Worm (Caenorhabditis elegans) whole organism, midembryonic: ENCODE data around the gene ZK721.4.

Experiments
- T22C8.4 ChIP-seq: fragments of 200-800 bp; sonication (Bioruptor generic); IDR thresholded peaks from 2 replicates; pipeline ENCODE4 v1.3.6; 2022; ENCODE audit warnings: missing genetic modification characterization, missing compliant biosample characterization
- cog-1 ChIP-seq: sonication (generic microtip); optimal IDR thresholded peaks from 2 replicates; lab custom pipeline; 2016; ENCODE audit warnings: missing genetic modification characterization, missing compliant biosample characterization
- flt-1 ChIP-seq: fragments of 200-800 bp; sonication (Bioruptor generic); IDR thresholded peaks from 2 replicates; pipeline ENCODE4 v1.3.6; 2022; ENCODE audit warnings: missing genetic modification characterization, missing compliant biosample characterization
- klf-2 ChIP-seq: fragments of 200-800 bp; sonication (Bioruptor generic); conservative IDR thresholded peaks from 2 replicates; pipeline ENCODE4 v1.3.6; 2022; ENCODE audit warnings: missing genetic modification reagents, missing genetic modification characterization, missing compliant biosample characterization
- med-1 ChIP-seq: sonication (generic microtip); optimal IDR thresholded peaks from 2 replicates; lab custom pipeline; 2017; ENCODE audit warnings: missing genetic modification characterization, mild to moderate bottlenecking, missing compliant biosample characterization, antibody characterized with exemption, missing genetic modification reagents; ENCODE audit not compliant: insufficient read depth
- ref-1 ChIP-seq: fragments of 200-800 bp; sonication (Bioruptor generic); conservative IDR thresholded peaks from 2 replicates; pipeline ENCODE4 v1.3.6; 2022; ENCODE audit warnings: missing genetic modification reagents, missing genetic modification characterization, missing compliant biosample characterization
- tab-1 ChIP-seq: fragments of 200-800 bp; sonication (Bioruptor generic); IDR thresholded peaks from 2 replicates; pipeline ENCODE4 v1.3.6; 2022; ENCODE audit warnings: missing genetic modification characterization, missing compliant biosample characterization
- ztf-23 ChIP-seq: fragments of 200-800 bp; sonication (Bioruptor generic); IDR thresholded peaks from 2 replicates; pipeline ENCODE4 v1.3.6; 2022; ENCODE audit warnings: missing genetic modification reagents, missing genetic modification characterization, missing compliant biosample characterization
- ztf-29 ChIP-seq: fragments of 200-800 bp; sonication (Bioruptor generic); IDR thresholded peaks from 2 replicates; pipeline ENCODE4 v1.3.6; 2022; ENCODE audit warnings: missing genetic modification reagents, missing genetic modification characterization, missing compliant biosample characterization

The ZK721.4 gene

ce11 chrX:8764044-8764443, 14.6 kb upstream of the ZK721.4 start:
- TF ChIP-seq ztf-23 (GFP tag; lab: Robert Waterston, UW) (no peak), T22C8.4 (GFP tag; lab: Robert Waterston, UW) (no peak), ref-1 (no peak), klf-2 (GFP tag; lab: Robert Waterston, UW) (no peak), cog-1 (tag; lab: Kevin White, UChicago) (no peak), flt-1 (GFP tag; lab: Robert Waterston, UW) (no peak), med-1 (GFP tag; lab: Kevin White, UChicago) (no peak), ztf-29 (GFP tag; lab: Robert Waterston, UW) (no peak), tab-1 (GFP tag; lab: Robert Waterston, UW) (no peak)

ce11 chrX:8770316-8770715, 8.3 kb upstream of the ZK721.4 start:
- no peak for TF ChIP-seq T22C8.4 (GFP tag; lab: Robert Waterston, UW)
- no peak for TF ChIP-seq flt-1 (GFP tag; lab: Robert Waterston, UW)
- no peak for TF ChIP-seq ref-1
- TF ChIP-seq ztf-23 (GFP tag; lab: Robert Waterston, UW), result no peak
- no peak for TF ChIP-seq cog-1 (tag; lab: Kevin White, UChicago)
- TF ChIP-seq ztf-29 (GFP tag; lab: Robert Waterston, UW), result no peak
- no peak for TF ChIP-seq tab-1 (GFP tag; lab: Robert Waterston, UW)
- TF ChIP-seq klf-2 (GFP tag; lab: Robert Waterston, UW), result no peak
- TF ChIP-seq med-1 (GFP tag; lab: Kevin White, UChicago), result no peak

ce11 chrX:8784234-8784633, 5.6 kb downstream of the ZK721.4 start, which contains the start of gene ZK721.3:
Gene ZK721.3 (plus strand): TSS chrX:8784534.
- TF ChIP-seq flt-1 (GFP tag; lab: Robert Waterston, UW) (no peak), ztf-23 (GFP tag; lab: Robert Waterston, UW) (no peak), tab-1 (GFP tag; lab: Robert Waterston, UW) (no peak), med-1 (GFP tag; lab: Kevin White, UChicago) (no peak), T22C8.4 (GFP tag; lab: Robert Waterston, UW) (no peak), cog-1 (tag; lab: Kevin White, UChicago) (no peak), ref-1 (no peak), klf-2 (GFP tag; lab: Robert Waterston, UW) (no peak), ztf-29 (GFP tag; lab: Robert Waterston, UW) (no peak)

ce11 chrX:8786687-8787086, 8.0 kb downstream of the ZK721.4 start:
- no peak for TF ChIP-seq ref-1
- no peak for TF ChIP-seq ztf-23 (GFP tag; lab: Robert Waterston, UW)

- no peak for TF ChIP-seq tab-1 (GFP tag; lab: Robert Waterston, UW)
- no peak for TF ChIP-seq ztf-29 (GFP tag; lab: Robert Waterston, UW)
- no peak for TF ChIP-seq flt-1 (GFP tag; lab: Robert Waterston, UW)
- TF ChIP-seq ztf-23 (GFP tag; lab: Robert Waterston, UW), result no peak
- TF ChIP-seq T22C8.4 (GFP tag; lab: Robert Waterston, UW), result no peak
- no peak for TF ChIP-seq ref-1
- TF ChIP-seq cog-1 (tag; lab: Kevin White, UChicago), result no peak
- no peak for TF ChIP-seq med-1 (GFP tag; lab: Kevin White, UChicago)
- no peak for TF ChIP-seq klf-2 (GFP tag; lab: Robert Waterston, UW)
Measured at ce11 chrX:8787689-8788222, 9.1 kb downstream of the ZK721.4 start.

- TF ChIP-seq tab-1 (GFP tag; lab: Robert Waterston, UW), result no peak
Measured at ce11 chrX:8789014-8789506, 10.4 kb downstream of the ZK721.4 start, which contains the start of gene unc-27. Gene unc-27 (plus strand): TSS chrX:8789456.

ce11 chrX:8790093-8790492, 11.4 kb downstream of the ZK721.4 start:
- TF ChIP-seq klf-2 (GFP tag; lab: Robert Waterston, UW) (no peak), ztf-23 (GFP tag; lab: Robert Waterston, UW) (no peak), cog-1 (tag; lab: Kevin White, UChicago) (no peak), ref-1 (no peak), flt-1 (GFP tag; lab: Robert Waterston, UW) (no peak), med-1 (GFP tag; lab: Kevin White, UChicago) (no peak), ztf-29 (GFP tag; lab: Robert Waterston, UW) (no peak), T22C8.4 (GFP tag; lab: Robert Waterston, UW) (no peak), tab-1 (GFP tag; lab: Robert Waterston, UW) (no peak)

- no peak for TF ChIP-seq cog-1 (tag; lab: Kevin White, UChicago)
- TF ChIP-seq tab-1 (GFP tag; lab: Robert Waterston, UW), result no peak
- no peak for TF ChIP-seq med-1 (GFP tag; lab: Kevin White, UChicago)
- TF ChIP-seq ref-1, result no peak
- no peak for TF ChIP-seq T22C8.4 (GFP tag; lab: Robert Waterston, UW)
- TF ChIP-seq flt-1 (GFP tag; lab: Robert Waterston, UW), result no peak
- no peak for TF ChIP-seq klf-2 (GFP tag; lab: Robert Waterston, UW)
- no peak for TF ChIP-seq ztf-29 (GFP tag; lab: Robert Waterston, UW)
- TF ChIP-seq ztf-23 (GFP tag; lab: Robert Waterston, UW), result no peak
Measured at ce11 chrX:8791821-8792220, 13.2 kb downstream of the ZK721.4 start, which contains the start of gene chup-1. Gene chup-1 (plus strand): TSS chrX:8792160.

ce11 chrX:8796699-8797282, 18.1 kb downstream of the ZK721.4 start, which contains the start of gene R04E5.7:
Gene R04E5.7 (minus strand): TSS chrX:8797262.
- no peak for TF ChIP-seq ztf-29 (GFP tag; lab: Robert Waterston, UW)
- TF ChIP-seq cog-1 (tag; lab: Kevin White, UChicago), result no peak
- peak; percentile 75 for TF ChIP-seq flt-1 (GFP tag; lab: Robert Waterston, UW)
- TF ChIP-seq ref-1, result no peak
- TF ChIP-seq tab-1 (GFP tag; lab: Robert Waterston, UW), result no peak
- no peak for TF ChIP-seq klf-2 (GFP tag; lab: Robert Waterston, UW)
- TF ChIP-seq med-1 (GFP tag; lab: Kevin White, UChicago), result no peak
- TF ChIP-seq T22C8.4 (GFP tag; lab: Robert Waterston, UW), result peak; percentile 61; the same call in 1 of the 2 replicates
- TF ChIP-seq ztf-23 (GFP tag; lab: Robert Waterston, UW), result peak; percentile 65; the same call in 1 of the 2 replicates
